Fruit fly (Drosophila melanogaster): ENCODE measurements around the gene ara.

The ara gene

DNA sequence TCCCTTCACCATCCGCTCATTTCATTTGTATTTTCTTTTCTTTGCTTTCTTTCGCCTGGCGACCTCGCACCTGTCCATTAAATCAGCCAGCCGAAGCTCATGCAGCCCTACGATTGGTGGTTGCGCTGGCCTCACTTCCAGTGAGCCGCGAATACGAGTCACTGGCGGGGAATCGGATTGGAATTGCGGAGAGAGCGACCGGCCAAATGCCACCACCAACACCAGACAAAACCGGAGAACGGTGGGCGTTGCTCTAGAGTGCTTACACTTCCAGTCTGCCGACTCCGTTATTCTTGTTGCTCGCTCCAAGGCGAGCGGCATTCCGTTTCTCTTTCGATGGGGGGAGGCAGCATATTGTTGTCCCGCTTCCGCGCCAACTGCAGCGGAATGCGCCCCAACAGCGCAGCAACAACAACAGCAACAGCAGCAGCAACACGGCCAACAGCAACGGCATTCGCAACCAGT lies at the start of gene ara:
Gene ara (plus strand): TSS at position 461 of the 465 bp plus-strand sequence.
- no peak for TF ChIP-seq ttk (optimal IDR thresholded peaks at IDR 0.05)
- TF ChIP-seq Myc (optimal IDR thresholded peaks at IDR 0.05), result no peak
- no peak for TF ChIP-seq h (optimal IDR thresholded peaks at IDR 0.05)
- no peak for TF ChIP-seq psq (optimal IDR thresholded peaks at IDR 0.05)
- TF ChIP-seq insv (optimal IDR thresholded peaks at IDR 0.05), result no peak
- no peak for TF ChIP-seq Sin3A (optimal IDR thresholded peaks at IDR 0.05)

DNA sequence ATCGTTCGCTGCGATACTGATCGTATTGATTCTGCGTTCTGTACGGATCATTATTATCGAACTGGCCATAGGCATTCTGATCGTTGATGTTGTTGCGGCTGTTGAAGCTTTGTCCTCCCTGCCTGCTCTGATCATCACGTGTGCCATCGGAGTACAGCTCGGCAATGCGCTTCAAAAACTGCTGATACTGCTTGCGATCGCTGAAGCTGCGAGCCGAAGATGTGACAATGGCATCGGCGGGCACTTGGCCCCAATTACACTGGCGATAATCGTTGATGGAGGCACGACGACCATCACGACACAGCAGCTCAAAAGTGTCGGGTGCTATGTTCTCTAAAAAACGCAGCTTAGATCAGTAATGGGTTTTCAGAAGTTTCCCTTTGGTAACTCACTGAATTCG lies 48.3 kb upstream of the ara start:
- TF ChIP-seq psq (optimal IDR thresholded peaks at IDR 0.05) (no peak), insv (optimal IDR thresholded peaks at IDR 0.05) (no peak), Sin3A (optimal IDR thresholded peaks at IDR 0.05) (no peak), h (optimal IDR thresholded peaks at IDR 0.05) (no peak), ttk (optimal IDR thresholded peaks at IDR 0.05) (no peak), Myc (optimal IDR thresholded peaks at IDR 0.05) (no peak)

DNA sequence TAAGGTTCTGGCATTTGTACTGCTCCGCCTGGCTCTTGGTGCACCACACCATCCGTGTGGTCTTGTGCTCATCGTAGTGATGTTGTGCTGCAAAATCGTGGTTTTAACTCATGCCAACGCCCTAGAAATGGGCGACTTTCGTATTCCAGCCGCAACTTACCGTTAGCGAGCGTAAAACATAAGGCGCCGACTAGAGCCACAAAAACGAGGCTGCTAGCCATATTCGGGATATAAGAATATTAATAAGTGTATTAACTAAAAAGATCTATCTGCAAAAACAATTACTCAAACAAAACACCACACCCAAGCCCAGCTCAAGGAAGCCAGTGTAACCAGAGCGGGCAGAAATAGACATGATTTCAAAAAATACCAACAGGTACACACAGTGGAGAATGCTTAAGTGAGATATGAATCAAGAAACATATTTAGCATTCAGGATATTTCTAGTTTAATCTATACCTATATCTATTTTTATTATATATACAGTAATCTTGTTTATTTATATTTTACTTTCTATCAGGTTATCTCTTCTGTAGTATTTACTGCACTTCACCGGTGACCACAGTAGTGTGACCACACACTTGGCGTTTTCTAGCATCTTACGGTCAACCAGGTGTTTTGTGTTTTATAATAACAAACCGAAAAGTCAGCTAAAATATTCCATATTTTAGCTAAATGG lies 46.9 kb upstream of the ara start, which contains the start of the genes Tsf2 and CG34242:
Gene Tsf2 (minus strand): TSS at position 333 of the 679 bp plus-strand sequence.
Gene CG34242 (plus strand): TSS at position 605 of the 679 bp plus-strand sequence.
- TF ChIP-seq h (optimal IDR thresholded peaks at IDR 0.05) (no peak), ttk (optimal IDR thresholded peaks at IDR 0.05) (no peak), Sin3A (optimal IDR thresholded peaks at IDR 0.05) (no peak), Myc (optimal IDR thresholded peaks at IDR 0.05) (no peak), psq (optimal IDR thresholded peaks at IDR 0.05) (no peak), insv (optimal IDR thresholded peaks at IDR 0.05) (no peak)

DNA sequence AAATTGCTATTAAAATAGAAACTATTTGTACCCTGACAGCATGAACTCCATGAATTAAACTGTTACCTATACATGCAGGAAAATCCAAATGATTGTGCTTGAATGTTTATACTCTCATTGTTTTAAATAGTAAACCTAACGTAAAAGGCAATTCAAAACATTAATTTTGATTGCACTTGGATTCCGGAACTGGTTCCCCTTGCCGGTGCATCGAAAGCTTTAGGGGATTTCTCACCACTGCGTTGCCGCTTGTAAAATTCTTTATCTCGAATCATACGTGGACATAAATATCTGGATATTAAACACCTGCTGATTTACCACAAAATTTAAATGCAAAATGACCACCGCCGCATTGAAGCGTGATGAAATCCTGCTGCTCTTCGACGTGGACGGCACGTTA lies 46.2 kb upstream of the ara start, which contains the start of gene Pmm2:
Gene Pmm2 (plus strand): TSS at position 273 of the 400 bp plus-strand sequence.
- TF ChIP-seq insv (optimal IDR thresholded peaks at IDR 0.05) (no peak), Myc (optimal IDR thresholded peaks at IDR 0.05) (no peak), Sin3A (optimal IDR thresholded peaks at IDR 0.05) (no peak), ttk (optimal IDR thresholded peaks at IDR 0.05) (no peak), psq (optimal IDR thresholded peaks at IDR 0.05) (no peak), h (optimal IDR thresholded peaks at IDR 0.05) (no peak)

dm6 chr3L:12537123-12537522 lies 43.3 kb upstream of the ara start, which contains the start of gene CG4069:
Gene CG4069, minus strand, starts transcription at chr3L:12537315.
- TF ChIP-seq insv (optimal IDR thresholded peaks at IDR 0.05) (no peak), Sin3A (optimal IDR thresholded peaks at IDR 0.05) (no peak), ttk (optimal IDR thresholded peaks at IDR 0.05) (no peak), h (optimal IDR thresholded peaks at IDR 0.05) (no peak), psq (optimal IDR thresholded peaks at IDR 0.05) (no peak), Myc (optimal IDR thresholded peaks at IDR 0.05) (no peak)

DNA sequence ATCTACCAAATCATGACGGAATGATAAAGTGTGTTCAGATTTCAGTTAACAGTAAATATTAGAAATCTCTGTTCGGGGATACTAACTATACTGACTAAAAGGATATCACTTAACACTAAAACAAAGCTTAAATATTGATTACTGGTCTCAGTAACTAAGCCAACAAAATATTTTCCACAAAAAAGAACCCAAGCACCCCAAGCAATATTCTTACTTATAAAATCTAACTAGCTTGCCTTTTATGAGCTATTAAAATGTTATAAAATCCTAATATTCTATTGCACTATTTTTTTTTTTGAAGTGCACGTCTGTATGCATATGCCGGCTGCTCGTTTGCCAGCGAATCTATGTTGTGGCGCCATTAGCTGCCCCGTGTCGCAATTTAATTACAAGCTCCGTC lies 31.0 kb upstream of the ara start:
- TF ChIP-seq ttk (optimal IDR thresholded peaks at IDR 0.05) (no peak), insv (optimal IDR thresholded peaks at IDR 0.05) (no peak), psq (optimal IDR thresholded peaks at IDR 0.05) (no peak), Myc (optimal IDR thresholded peaks at IDR 0.05) (no peak), h (optimal IDR thresholded peaks at IDR 0.05) (no peak), Sin3A (optimal IDR thresholded peaks at IDR 0.05) (no peak)

dm6 chr3L:12551671-12552070 lies 28.8 kb upstream of the ara start:
- TF ChIP-seq ttk (optimal IDR thresholded peaks at IDR 0.05) (no peak), h (optimal IDR thresholded peaks at IDR 0.05) (no peak), psq (optimal IDR thresholded peaks at IDR 0.05) (no peak)

DNA sequence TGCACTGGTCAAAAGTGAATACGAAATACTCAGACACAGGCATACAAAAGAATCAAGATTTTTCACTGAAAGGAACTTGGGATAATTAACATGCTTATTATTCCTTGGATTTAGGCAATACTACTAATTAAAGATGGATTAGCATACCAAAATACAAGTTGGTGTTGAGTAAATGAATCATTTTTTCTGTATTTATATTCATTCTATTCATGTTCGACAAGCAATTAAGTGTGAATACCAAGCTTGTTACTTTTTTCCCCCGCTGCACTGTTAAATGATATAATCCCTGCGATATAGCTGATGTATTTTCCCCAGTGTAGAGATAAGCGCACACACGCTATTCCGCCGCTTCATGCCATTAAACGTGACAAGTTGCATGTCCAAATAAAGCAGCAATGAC lies 22.7 kb upstream of the ara start:
- TF ChIP-seq ttk (optimal IDR thresholded peaks at IDR 0.05) (no peak), Sin3A (optimal IDR thresholded peaks at IDR 0.05) (no peak), Myc (optimal IDR thresholded peaks at IDR 0.05) (no peak), h (optimal IDR thresholded peaks at IDR 0.05) (no peak), insv (optimal IDR thresholded peaks at IDR 0.05) (no peak), psq (optimal IDR thresholded peaks at IDR 0.05) (no peak)

- no peak for TF ChIP-seq psq (optimal IDR thresholded peaks at IDR 0.05)
- no peak for TF ChIP-seq h (optimal IDR thresholded peaks at IDR 0.05)
- TF ChIP-seq Myc (optimal IDR thresholded peaks at IDR 0.05), result no peak
- TF ChIP-seq insv (optimal IDR thresholded peaks at IDR 0.05), result no peak
- no peak for TF ChIP-seq Sin3A (optimal IDR thresholded peaks at IDR 0.05)
- TF ChIP-seq ttk (optimal IDR thresholded peaks at IDR 0.05), result no peak
These were observed 21.2 kb upstream of the ara start for dm6 chr3L:12559273-12559672.

DNA sequence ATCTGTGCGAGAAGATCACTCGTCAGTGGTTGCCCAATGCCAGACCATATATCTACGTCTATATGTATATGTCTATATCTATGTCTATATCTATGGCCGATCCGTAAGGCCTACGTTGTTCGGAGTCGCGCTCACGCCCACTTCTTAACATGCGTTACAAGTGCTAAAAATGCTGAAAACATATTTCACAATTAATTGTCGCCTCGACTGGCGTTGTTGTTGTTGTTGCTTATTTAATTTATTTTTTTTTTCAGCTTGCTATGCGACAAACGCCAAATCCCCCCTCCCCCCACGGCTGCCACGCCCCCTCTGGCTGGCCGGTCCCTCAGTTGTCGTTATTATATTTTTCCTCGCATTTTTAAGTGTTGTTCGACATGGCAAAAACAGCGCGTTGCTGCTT lies 16.2 kb upstream of the ara start:
- TF ChIP-seq h (optimal IDR thresholded peaks at IDR 0.05) (no peak), ttk (optimal IDR thresholded peaks at IDR 0.05) (no peak), Myc (optimal IDR thresholded peaks at IDR 0.05) (no peak), psq (optimal IDR thresholded peaks at IDR 0.05) (no peak), insv (optimal IDR thresholded peaks at IDR 0.05) (no peak), Sin3A (optimal IDR thresholded peaks at IDR 0.05) (no peak)

DNA sequence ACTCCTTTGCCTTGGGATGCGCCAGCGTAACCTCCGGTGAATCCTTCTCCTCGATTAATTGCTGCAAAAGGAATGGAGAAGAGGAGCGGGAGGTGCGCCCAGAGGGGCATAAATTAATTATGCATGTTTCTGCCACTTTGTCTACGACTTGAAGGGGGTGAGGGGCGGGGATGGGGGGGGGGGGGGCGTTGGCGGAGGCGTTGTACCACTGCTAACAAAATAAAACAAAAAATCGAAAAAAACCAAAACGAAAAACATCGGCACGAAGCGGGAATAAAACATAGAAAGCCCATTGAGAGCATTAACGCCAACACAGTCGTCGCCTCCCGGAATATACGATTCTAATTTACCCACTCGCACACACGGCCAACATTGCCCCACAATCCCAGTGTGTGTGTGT lies 15.5 kb upstream of the ara start:
- TF ChIP-seq h (optimal IDR thresholded peaks at IDR 0.05) (no peak), ttk (optimal IDR thresholded peaks at IDR 0.05) (no peak), psq (optimal IDR thresholded peaks at IDR 0.05) (no peak), Myc (optimal IDR thresholded peaks at IDR 0.05) (no peak), Sin3A (optimal IDR thresholded peaks at IDR 0.05) (no peak), insv (optimal IDR thresholded peaks at IDR 0.05) (no peak)

dm6 chr3L:12565422-12565821 lies 15.1 kb upstream of the ara start:
- TF ChIP-seq ttk (optimal IDR thresholded peaks at IDR 0.05), result no peak
